Worm (Caenorhabditis elegans) whole organism, L4 larva: ENCODE results near the gene acr-20.

Source experiments
- F49E8.2 ChIP-seq: sonication (generic microtip); optimal IDR thresholded peaks from 2 replicates; lab custom pipeline; 2016; ENCODE audit warnings: missing compliant biosample characterization, mild to moderate bottlenecking, missing genetic modification characterization, borderline replicate concordance
- T26A8.4 ChIP-seq: fragments of 200-800 bp; sonication (Bioruptor generic); IDR thresholded peaks from 2 replicates; pipeline ENCODE4 v1.3.6; 2022; ENCODE audit warnings: missing genetic modification characterization, missing compliant biosample characterization
- Y5F2A.4 ChIP-seq: fragments of 200-800 bp; sonication (Bioruptor generic); optimal IDR thresholded peaks from 2 replicates; lab custom pipeline; 2018; ENCODE audit warnings: mild to moderate bottlenecking, missing genetic modification characterization, missing compliant biosample characterization
- ama-1 ChIP-seq: fragments of 150-350 bp; optimal IDR thresholded peaks from 2 replicates; lab custom pipeline; 2014; ENCODE audit warnings: inconsistent platforms, mixed read lengths
- jun-1 ChIP-seq: fragments of 150-350 bp; optimal IDR thresholded peaks from 2 replicates; lab custom pipeline; 2014; ENCODE audit warnings: missing biosample characterization, missing genetic modification reagents, missing genetic modification characterization
- lir-3 ChIP-seq: sonication (generic microtip); optimal IDR thresholded peaks from 2 replicates; lab custom pipeline; 2016; ENCODE audit warnings: mild to moderate bottlenecking, missing genetic modification characterization, missing compliant biosample characterization
- lsy-2 ChIP-seq, 2 experiments: fragments of 150-350 bp in 1 of 2; sonication (generic microtip) in 1 of 2; optimal IDR thresholded peaks; 2 replicates each; lab custom pipeline; 2014 to 2017; ENCODE audit warnings: missing biosample characterization in 2 of 2, missing genetic modification characterization in 2 of 2
- nhr-76 ChIP-seq: fragments of 150-350 bp; optimal IDR thresholded peaks from 2 replicates; lab custom pipeline; 2014; ENCODE audit warnings: missing biosample characterization, missing genetic modification characterization
- pha-4 ChIP-seq, 2 experiments: fragments of 150-350 bp in 1 of 2; fragments of 200-800 bp in 1 of 2; sonication (Bioruptor generic) in 1 of 2; IDR thresholded peaks in 1 of 2; optimal IDR thresholded peaks in 1 of 2; 2 replicates each; pipeline versions ENCODE4 v1.3.6 to Lab custom; 2014 to 2022; ENCODE audit warnings: missing genetic modification characterization in 2 of 2, missing genetic modification reagents in 2 of 2, missing biosample characterization in 1 of 2, missing compliant biosample characterization in 1 of 2
- rbr-2 ChIP-seq: sonication (generic microtip); optimal IDR thresholded peaks from 2 replicates; lab custom pipeline; 2016; ENCODE audit warnings: missing genotype, missing genetic modification characterization, missing compliant biosample characterization
- skn-1 ChIP-seq: fragments of 150-350 bp; optimal IDR thresholded peaks from 2 replicates; lab custom pipeline; 2014; ENCODE audit warnings: missing biosample characterization, missing genetic modification characterization
- tra-1 ChIP-seq: fragments of 200-800 bp; sonication (Bioruptor generic); IDR thresholded peaks from 2 replicates; pipeline ENCODE4 v1.3.6; 2022; ENCODE audit warnings: missing genetic modification reagents, missing genetic modification characterization, missing compliant biosample characterization
- unc-130 ChIP-seq: sonication (generic microtip); optimal IDR thresholded peaks from 2 replicates; lab custom pipeline; 2016; ENCODE audit warnings: missing genetic modification reagents, missing genetic modification characterization, missing compliant biosample characterization
- ztf-11 ChIP-seq: fragments of 150-350 bp; optimal IDR thresholded peaks from 2 replicates; lab custom pipeline; 2014; ENCODE audit warnings: missing biosample characterization, missing genetic modification characterization

DNA sequence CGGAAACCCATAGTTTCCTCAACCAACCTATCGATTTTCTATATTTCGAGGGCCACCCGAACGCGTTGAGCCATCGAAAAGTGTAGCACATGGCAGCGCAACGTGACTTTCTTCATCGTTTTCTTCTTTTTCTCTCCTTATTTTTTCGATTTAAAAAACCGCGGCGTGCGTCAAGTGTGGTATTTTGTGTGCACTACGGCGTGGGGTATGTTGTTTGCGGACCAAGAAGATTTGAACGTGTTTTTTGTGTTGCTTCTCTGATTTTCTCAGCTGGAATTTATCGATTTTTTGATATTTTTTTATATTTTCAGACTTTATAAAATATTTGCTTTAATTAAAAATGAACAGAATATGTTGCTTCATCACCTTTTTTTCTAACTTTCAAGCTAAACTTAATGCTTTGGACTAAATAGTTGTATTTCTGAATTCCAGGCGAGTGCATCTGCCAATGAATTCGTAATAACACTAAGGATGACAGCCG, 19.7 kb downstream of the acr-20 start, which contains the start of the genes agl-1 and pfs-2:
- TF ChIP-seq ztf-11 (tag; lab: Kevin White, UChicago) (no peak), F49E8.2 (tag; lab: Kevin White, UChicago) (no peak), ama-1 (lab: Kevin White, UChicago) (no peak), nhr-76 (tag; lab: Kevin White, UChicago) (no peak), tra-1 (no peak), unc-130 (GFP tag; lab: Kevin White, UChicago) (no peak), rbr-2 (tag; lab: Kevin White, UChicago) (peak; percentile 68), Y5F2A.4 (no peak), skn-1 (tag; lab: Kevin White, UChicago) (no peak), lsy-2 (tag; optimal IDR thresholded peaks at IDR 0.05; lab: Kevin White, UChicago) (peak; percentile 27 to 93), T26A8.4 (GFP tag; lab: Robert Waterston, UW) (0 out of 2 replicates have a peak, but pooled peaks have one; percentile 24), jun-1 (no peak), lir-3 (no peak), pha-4 (GFP tag; IDR thresholded peaks at IDR 0.05; lab: Robert Waterston, UW) (no peak), pha-4 (tag; optimal IDR thresholded peaks at IDR 0.05; lab: Kevin White, UChicago) (peak; percentile 65)
